Worm (Caenorhabditis elegans) whole organism, L2 larva: ENCODE data around the gene K02D10.1.

Experiments used
- C34F6.9 ChIP-seq: fragments of 150-350 bp; optimal IDR thresholded peaks from 2 replicates; lab custom pipeline; 2014; ENCODE audit warnings: missing biosample characterization, missing genetic modification characterization
- F13H6.1 ChIP-seq: sonication (generic microtip); optimal IDR thresholded peaks from 2 replicates; lab custom pipeline; 2016; ENCODE audit warnings: missing genetic modification characterization, missing compliant biosample characterization
- R02D3.7 ChIP-seq: fragments of 150-350 bp; optimal IDR thresholded peaks from 2 replicates; lab custom pipeline; 2014; ENCODE audit warnings: missing biosample characterization, missing genetic modification characterization
- Y55F3AM.14 ChIP-seq: fragments of 200-800 bp; sonication (Bioruptor generic); optimal IDR thresholded peaks from 2 replicates; lab custom pipeline; 2018; ENCODE audit warnings: mild to moderate bottlenecking, missing genetic modification characterization, missing compliant biosample characterization
- ZK546.5 ChIP-seq: sonication (generic microtip); optimal IDR thresholded peaks from 2 replicates; lab custom pipeline; 2017; ENCODE audit warnings: missing biosample characterization, missing genetic modification characterization
- alr-1 ChIP-seq: fragments of 150-350 bp; optimal IDR thresholded peaks from 2 replicates; lab custom pipeline; 2014; ENCODE audit warnings: missing biosample characterization, missing genetic modification characterization
- aly-2 ChIP-seq: fragments of 150-350 bp; optimal IDR thresholded peaks from 2 replicates; lab custom pipeline; 2014; ENCODE audit warnings: missing biosample characterization, missing genetic modification characterization
- ama-1 ChIP-seq: fragments of 150-350 bp; optimal IDR thresholded peaks from 2 replicates; lab custom pipeline; 2018; ENCODE audit warnings: inconsistent platforms
- blmp-1 ChIP-seq: sonication (generic microtip); optimal IDR thresholded peaks from 2 replicates; lab custom pipeline; 2017; ENCODE audit warnings: missing genetic modification characterization, mild to moderate bottlenecking, missing compliant biosample characterization, antibody characterized with exemption, moderate library complexity; ENCODE audit not compliant: insufficient read depth
- ceh-16 ChIP-seq: fragments of 150-350 bp; optimal IDR thresholded peaks from 2 replicates; lab custom pipeline; 2014; ENCODE audit warnings: missing biosample characterization, missing genetic modification characterization
- ceh-82 ChIP-seq: fragments of 150-350 bp; optimal IDR thresholded peaks from 2 replicates; lab custom pipeline; 2014; ENCODE audit warnings: missing biosample characterization, missing genetic modification characterization
- crh-2 ChIP-seq: sonication (generic microtip); optimal IDR thresholded peaks from 2 replicates; lab custom pipeline; 2017; ENCODE audit warnings: missing biosample characterization, missing genetic modification characterization
- dmd-4 ChIP-seq: sonication (generic microtip); optimal IDR thresholded peaks from 2 replicates; lab custom pipeline; 2017; ENCODE audit warnings: missing biosample characterization, missing genetic modification characterization
- egl-27 ChIP-seq: sonication (generic microtip); optimal IDR thresholded peaks from 3 replicates; lab custom pipeline; 2017; ENCODE audit warnings: missing biosample characterization, missing genetic modification reagents, missing genetic modification characterization
- elt-1 ChIP-seq: fragments of 150-350 bp; optimal IDR thresholded peaks from 2 replicates; lab custom pipeline; 2014; ENCODE audit warnings: missing biosample characterization, missing genetic modification characterization
- elt-3 ChIP-seq: sonication (generic microtip); optimal IDR thresholded peaks from 2 replicates; lab custom pipeline; 2017; ENCODE audit warnings: missing biosample characterization, missing genetic modification characterization
- fos-1 ChIP-seq: fragments of 150-350 bp; optimal IDR thresholded peaks from 2 replicates; lab custom pipeline; 2014; ENCODE audit warnings: missing biosample characterization, missing genetic modification characterization
- gmeb-1 ChIP-seq: fragments of 150-350 bp; optimal IDR thresholded peaks from 2 replicates; lab custom pipeline; 2014; ENCODE audit warnings: missing biosample characterization, missing genetic modification characterization
- lin-11 ChIP-seq: fragments of 150-350 bp; sonication (generic microtip); optimal IDR thresholded peaks from 2 replicates; lab custom pipeline; 2014; ENCODE audit warnings: missing biosample characterization, missing genetic modification characterization, inconsistent platforms, mixed read lengths
- lsy-2 ChIP-seq, 2 experiments: fragments of 150-350 bp in 1 of 2; sonication (generic microtip) in 1 of 2; optimal IDR thresholded peaks; 2 replicates each; lab custom pipeline; 2014 to 2017; ENCODE audit warnings: missing biosample characterization in 2 of 2, missing genetic modification characterization in 2 of 2
- mab-5 ChIP-seq: fragments of 150-350 bp; optimal IDR thresholded peaks from 2 replicates; lab custom pipeline; 2014; ENCODE audit warnings: missing biosample characterization, missing genetic modification characterization
- mbf-1 ChIP-seq: sonication (generic microtip); optimal IDR thresholded peaks from 2 replicates; lab custom pipeline; 2017; ENCODE audit warnings: missing biosample characterization, missing genetic modification characterization
- mdl-1 ChIP-seq, 2 experiments: fragments of 150-350 bp in 1 of 2; sonication (generic microtip) in 1 of 2; optimal IDR thresholded peaks; 2 replicates each; lab custom pipeline; 2017; ENCODE audit warnings: missing biosample characterization in 2 of 2, missing genetic modification characterization in 2 of 2
- nhr-10 ChIP-seq: sonication (generic microtip); optimal IDR thresholded peaks from 2 replicates; lab custom pipeline; 2017; ENCODE audit warnings: missing biosample characterization, missing genetic modification characterization
- nhr-11 ChIP-seq: fragments of 150-350 bp; optimal IDR thresholded peaks from 2 replicates; lab custom pipeline; 2014; ENCODE audit warnings: missing biosample characterization, missing genetic modification characterization
- nhr-129 ChIP-seq: fragments of 150-350 bp; optimal IDR thresholded peaks from 2 replicates; lab custom pipeline; 2014; ENCODE audit warnings: missing biosample characterization, missing genetic modification characterization
- nhr-21 ChIP-seq: fragments of 150-350 bp; optimal IDR thresholded peaks from 2 replicates; lab custom pipeline; 2014; ENCODE audit warnings: missing biosample characterization, missing genetic modification characterization
- nhr-23 ChIP-seq: fragments of 150-350 bp; optimal IDR thresholded peaks from 2 replicates; lab custom pipeline; 2014; ENCODE audit warnings: missing biosample characterization, missing genetic modification reagents, missing genetic modification characterization
- nhr-237 ChIP-seq: fragments of 150-350 bp; optimal IDR thresholded peaks from 2 replicates; lab custom pipeline; 2014; ENCODE audit warnings: missing biosample characterization, missing genetic modification characterization
- nhr-25 ChIP-seq: fragments of 150-350 bp; sonication (generic microtip); optimal IDR thresholded peaks from 3 replicates; lab custom pipeline; 2014; ENCODE audit warnings: missing biosample characterization, missing genetic modification characterization
- nhr-6 ChIP-seq: fragments of 150-350 bp; optimal IDR thresholded peaks from 2 replicates; lab custom pipeline; 2014; ENCODE audit warnings: missing biosample characterization, missing genetic modification characterization
- nhr-77 ChIP-seq: fragments of 150-350 bp; optimal IDR thresholded peaks from 2 replicates; lab custom pipeline; 2014; ENCODE audit warnings: missing biosample characterization, missing genetic modification characterization
- peb-1 ChIP-seq: fragments of 150-350 bp; optimal IDR thresholded peaks from 2 replicates; lab custom pipeline; 2014; ENCODE audit warnings: missing biosample characterization, missing genetic modification characterization
- sem-4 ChIP-seq: fragments of 150-350 bp; optimal IDR thresholded peaks from 2 replicates; lab custom pipeline; 2014; ENCODE audit warnings: missing biosample characterization, missing genetic modification reagents, missing genetic modification characterization
- skn-1 ChIP-seq: sonication (generic microtip); optimal IDR thresholded peaks from 2 replicates; lab custom pipeline; 2017; ENCODE audit warnings: missing biosample characterization, missing genetic modification characterization
- sma-3 ChIP-seq: sonication (generic microtip); optimal IDR thresholded peaks from 2 replicates; lab custom pipeline; 2016; ENCODE audit warnings: missing genetic modification reagents, missing genetic modification characterization, missing compliant biosample characterization
- sma-9 ChIP-seq, 2 experiments: fragments of 150-350 bp in 1 of 2; sonication (generic microtip) in 1 of 2; optimal IDR thresholded peaks; 2 replicates each; lab custom pipeline; 2014 to 2016; ENCODE audit warnings: missing genetic modification characterization in 2 of 2, mild to moderate bottlenecking in 1 of 2, missing biosample characterization in 1 of 2, missing compliant biosample characterization in 1 of 2, missing genetic modification reagents in 1 of 2, moderate library complexity in 1 of 2
- snpc-4 ChIP-seq: fragments of 150-350 bp; optimal IDR thresholded peaks from 2 replicates; lab custom pipeline; 2014; ENCODE audit warnings: missing biosample characterization, missing genetic modification characterization
- unc-39 ChIP-seq: fragments of 150-350 bp; optimal IDR thresholded peaks from 2 replicates; lab custom pipeline; 2014; ENCODE audit warnings: missing biosample characterization, missing genetic modification characterization
- unc-55 ChIP-seq: fragments of 150-350 bp; sonication (generic microtip); optimal IDR thresholded peaks from 3 replicates; lab custom pipeline; 2014; ENCODE audit warnings: missing biosample characterization, missing genetic modification reagents, missing genetic modification characterization
- unc-62 ChIP-seq: fragments of 150-350 bp; optimal IDR thresholded peaks from 2 replicates; lab custom pipeline; 2014; ENCODE audit warnings: missing biosample characterization, missing genetic modification reagents, missing genetic modification characterization
- zag-1 ChIP-seq: fragments of 150-350 bp; optimal IDR thresholded peaks from 2 replicates; lab custom pipeline; 2014; ENCODE audit warnings: missing biosample characterization, missing genetic modification characterization
- ztf-1 ChIP-seq: fragments of 200-800 bp; sonication (Bioruptor generic); conservative IDR thresholded peaks from 2 replicates; pipeline ENCODE4 v1.3.6; 2022; ENCODE audit warnings: missing genetic modification characterization, missing compliant biosample characterization
- ztf-11 ChIP-seq: sonication (generic microtip); optimal IDR thresholded peaks from 2 replicates; lab custom pipeline; 2017; ENCODE audit warnings: missing biosample characterization, missing genetic modification characterization
- ztf-4 ChIP-seq: fragments of 150-350 bp; optimal IDR thresholded peaks from 2 replicates; lab custom pipeline; 2014; ENCODE audit warnings: missing biosample characterization, missing genetic modification characterization

The K02D10.1 gene

ce11 chrIII:8773375-8773774, 4.0 kb downstream of the K02D10.1 start:
- TF ChIP-seq ztf-11 (tag; lab: Kevin White, UChicago) = no peak
- TF ChIP-seq ztf-4 = no peak
- TF ChIP-seq gmeb-1 (tag; lab: Kevin White, UChicago) = no peak
- TF ChIP-seq unc-62 (GFP tag; lab: Kevin White, UChicago) = no peak
- no peak for TF ChIP-seq zag-1
- TF ChIP-seq R02D3.7 (tag; lab: Kevin White, UChicago) = no peak
- TF ChIP-seq dmd-4 = no peak
- TF ChIP-seq nhr-10 (tag; lab: Kevin White, UChicago) = no peak
- TF ChIP-seq skn-1 (tag; lab: Kevin White, UChicago) = no peak
- TF ChIP-seq ceh-82 (tag; lab: Kevin White, UChicago) = no peak
- TF ChIP-seq blmp-1 (tag; lab: Kevin White, UChicago) = no peak
- no peak for TF ChIP-seq snpc-4 (tag; lab: Kevin White, UChicago)
- no peak for TF ChIP-seq elt-3
- no peak for TF ChIP-seq mab-5 (tag; lab: Kevin White, UChicago)
- TF ChIP-seq egl-27 (tag; lab: Kevin White, UChicago) = no peak
- TF ChIP-seq crh-2 (tag; lab: Kevin White, UChicago) = no peak
- TF ChIP-seq nhr-11 (tag; lab: Kevin White, UChicago) = no peak
- TF ChIP-seq sem-4 = no peak

ce11 chrIII:8775953-8776352, 6.6 kb downstream of the K02D10.1 start, which contains the start of gene snap-29:
snap-29 (plus strand) TSS chrIII:8776253.
- TF ChIP-seq unc-55 (GFP tag; lab: Kevin White, UChicago) (no peak), lin-11 (tag; lab: Kevin White, UChicago) (no peak), elt-3 (no peak)

- TF ChIP-seq sem-4 = no peak
- TF ChIP-seq gmeb-1 (tag; lab: Kevin White, UChicago) = no peak
- TF ChIP-seq zag-1 = no peak
Observed at ce11 chrIII:8779912-8780311, 10.6 kb downstream of the K02D10.1 start, which contains the start of gene K02D10.4. K02D10.4 (minus strand) TSS chrIII:8780012.

- TF ChIP-seq nhr-21 (tag; lab: Kevin White, UChicago) (peak; percentile 92), aly-2 (no peak), nhr-25 (tag; lab: Kevin White, UChicago) (peak; percentile 95), Y55F3AM.14 (GFP tag; lab: Kevin White, UChicago) (no peak), nhr-6 (tag; lab: Kevin White, UChicago) (peak; percentile 14), R02D3.7 (tag; lab: Kevin White, UChicago) (no peak), ceh-82 (tag; lab: Kevin White, UChicago) (no peak), egl-27 (tag; lab: Kevin White, UChicago) (peak; percentile 56), lsy-2 (tag; optimal IDR thresholded peaks at IDR 0.05; lab: Kevin White, UChicago) (peak in 1 of 2 experiments; percentile 62), nhr-11 (tag; lab: Kevin White, UChicago) (no peak), elt-1 (tag; lab: Kevin White, UChicago) (no peak), dmd-4 (no peak), nhr-10 (tag; lab: Kevin White, UChicago) (no peak), nhr-77 (tag; lab: Kevin White, UChicago) (no peak), unc-55 (GFP tag; lab: Kevin White, UChicago) (peak; percentile 39), mdl-1 (tag; optimal IDR thresholded peaks at IDR 0.05; lab: Kevin White, UChicago) (peak; percentile 43 to 81), sma-3 (GFP tag; lab: Kevin White, UChicago) (peak; percentile 91), mab-5 (tag; lab: Kevin White, UChicago) (no peak), nhr-129 (peak; percentile 37), blmp-1 (tag; lab: Kevin White, UChicago) (peak; percentile 83), snpc-4 (tag; lab: Kevin White, UChicago) (no peak), ZK546.5 (tag; lab: Kevin White, UChicago) (no peak), F13H6.1 (tag; lab: Kevin White, UChicago) (peak; percentile 29), C34F6.9 (peak; percentile 44), mbf-1 (tag; lab: Kevin White, UChicago) (no peak), unc-39 (tag; lab: Kevin White, UChicago) (no peak), elt-3 (no peak), ama-1 (no peak), alr-1 (no peak), lin-11 (tag; lab: Kevin White, UChicago) (no peak), fos-1 (tag; lab: Kevin White, UChicago) (peak; percentile 79), sma-9 (GFP tag; optimal IDR thresholded peaks at IDR 0.05; lab: Kevin White, UChicago) (peak; percentile 73), sma-9 (tag; optimal IDR thresholded peaks at IDR 0.05; lab: Kevin White, UChicago) (no peak), zag-1 (no peak), sem-4 (peak; percentile 47), crh-2 (tag; lab: Kevin White, UChicago) (peak; percentile 73), ceh-16 (tag; lab: Kevin White, UChicago) (no peak), ztf-11 (tag; lab: Kevin White, UChicago) (no peak), gmeb-1 (tag; lab: Kevin White, UChicago) (peak; percentile 37), ztf-1 (GFP tag; lab: Robert Waterston, UW) (no peak), ztf-4 (peak; percentile 3), nhr-237 (tag; lab: Kevin White, UChicago) (no peak), nhr-23 (tag; lab: Kevin White, UChicago) (no peak), peb-1 (no peak)
Observed at ce11 chrIII:8780473-8780872, 11.1 kb downstream of the K02D10.1 start.
